Worm (Caenorhabditis elegans): ENCODE data around the gene pph-2.

pph-2 gene

ce11 chrIV:11919067-11919466 lies 41.5 kb upstream of the pph-2 start:
- no peak for TF ChIP-seq ham-2 (GFP tag; optimal IDR thresholded peaks at IDR 0.05)
- no peak for TF ChIP-seq snpc-4 (tag; optimal IDR thresholded peaks at IDR 0.05)
- TF ChIP-seq tbx-8 (GFP tag; optimal IDR thresholded peaks at IDR 0.05) = no peak
- no peak for TF ChIP-seq drap-1 (GFP tag; optimal IDR thresholded peaks at IDR 0.05)
- no peak for TF ChIP-seq sptf-1 (tag; optimal IDR thresholded peaks at IDR 0.05)
- TF ChIP-seq flh-1 (GFP tag; optimal IDR thresholded peaks at IDR 0.05) = no peak

- TF ChIP-seq tbx-8 (GFP tag; optimal IDR thresholded peaks at IDR 0.05) (no peak), unc-120 (tag; optimal IDR thresholded peaks at IDR 0.05; ENCODE audit: poor library complexity, severe bottlenecking) (no peak), unc-39 (tag; optimal IDR thresholded peaks at IDR 0.05) (no peak), mab-5 (tag; optimal IDR thresholded peaks at IDR 0.05) (no peak), sptf-1 (tag; optimal IDR thresholded peaks at IDR 0.05) (no peak), ceh-43 (GFP tag; optimal IDR thresholded peaks at IDR 0.05) (no peak), nhr-12 (tag; optimal IDR thresholded peaks at IDR 0.05) (no peak), snpc-4 (tag; optimal IDR thresholded peaks at IDR 0.05) (no peak), blmp-1 (tag; optimal IDR thresholded peaks at IDR 0.05) (no peak), drap-1 (GFP tag; optimal IDR thresholded peaks at IDR 0.05) (no peak), flh-1 (GFP tag; optimal IDR thresholded peaks at IDR 0.05) (no peak), zip-8 (tag; optimal IDR thresholded peaks at IDR 0.05) (no peak), ceh-83 (GFP tag; optimal IDR thresholded peaks at IDR 0.05) (no peak)
Measured at ce11 chrIV:11917886-11918285, 40.3 kb upstream of the pph-2 start.

DNA sequence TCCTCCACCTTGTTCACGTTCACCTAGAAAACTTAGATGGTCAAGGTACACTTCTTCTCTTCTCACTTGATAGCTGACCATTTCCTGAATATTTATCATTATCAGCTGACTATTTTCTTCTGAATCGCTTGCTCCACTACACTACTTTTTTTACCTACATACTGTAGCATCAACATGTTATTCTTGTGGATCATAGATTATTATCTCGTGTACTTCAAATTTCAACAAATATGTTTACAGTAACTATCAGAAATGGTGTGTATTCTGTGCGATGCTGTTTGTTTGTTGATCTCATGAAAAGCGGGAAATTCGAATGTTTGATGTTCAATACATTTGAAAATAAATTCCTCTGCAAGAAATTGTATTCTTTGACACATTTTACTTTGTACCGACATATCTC lies 39.3 kb upstream of the pph-2 start, which contains the start of gene ZK822.10:
Gene ZK822.10, plus strand, starts transcription at position 231 of the 400 bp plus-strand sequence.
- TF ChIP-seq flh-1 (GFP tag; optimal IDR thresholded peaks at IDR 0.05) = no peak
- no peak for TF ChIP-seq snpc-4 (tag; optimal IDR thresholded peaks at IDR 0.05)
- TF ChIP-seq bed-3 (GFP tag; optimal IDR thresholded peaks at IDR 0.05) = no peak
- TF ChIP-seq sem-2 (GFP tag; optimal IDR thresholded peaks at IDR 0.05) = no peak
- TF ChIP-seq unc-120 (tag; optimal IDR thresholded peaks at IDR 0.05; ENCODE audit: poor library complexity, severe bottlenecking) = no peak
- TF ChIP-seq ceh-39 (tag; optimal IDR thresholded peaks at IDR 0.05) = no peak
- TF ChIP-seq mab-5 (tag; optimal IDR thresholded peaks at IDR 0.05) = no peak
- no peak for TF ChIP-seq tbx-8 (GFP tag; optimal IDR thresholded peaks at IDR 0.05)
- no peak for TF ChIP-seq mep-1 (tag; optimal IDR thresholded peaks at IDR 0.05)
- no peak for TF ChIP-seq ceh-43 (GFP tag; optimal IDR thresholded peaks at IDR 0.05)
- TF ChIP-seq elt-3 (tag; optimal IDR thresholded peaks at IDR 0.05) = no peak
- no peak for TF ChIP-seq ceh-83 (GFP tag; optimal IDR thresholded peaks at IDR 0.05)

ce11 chrIV:11915768-11916453 lies 38.3 kb upstream of the pph-2 start, which contains the start of gene ZK822.9:
TSS of gene ZK822.9 (plus strand) at chrIV:11915947.
- TF ChIP-seq unc-120 (tag; optimal IDR thresholded peaks at IDR 0.05; ENCODE audit: poor library complexity, severe bottlenecking) (no peak), bed-3 (GFP tag; optimal IDR thresholded peaks at IDR 0.05) (no peak), nhr-237 (tag; optimal IDR thresholded peaks at IDR 0.05) (no peak), M03D4.4 (tag; optimal IDR thresholded peaks at IDR 0.05) (no peak), nhr-28 (tag; optimal IDR thresholded peaks at IDR 0.05) (no peak), blmp-1 (tag; optimal IDR thresholded peaks at IDR 0.05) (no peak), unc-62 (GFP tag; optimal IDR thresholded peaks at IDR 0.05) (no peak), ham-2 (GFP tag; optimal IDR thresholded peaks at IDR 0.05) (no peak), lin-13 (tag; optimal IDR thresholded peaks at IDR 0.05) (no peak), ceh-83 (GFP tag; optimal IDR thresholded peaks at IDR 0.05) (no peak), ceh-43 (GFP tag; optimal IDR thresholded peaks at IDR 0.05) (no peak), mep-1 (tag; optimal IDR thresholded peaks at IDR 0.05) (no peak), sem-2 (GFP tag; optimal IDR thresholded peaks at IDR 0.05) (no peak), unc-39 (tag; optimal IDR thresholded peaks at IDR 0.05) (no peak), snpc-4 (tag; optimal IDR thresholded peaks at IDR 0.05) (no peak), sptf-1 (tag; optimal IDR thresholded peaks at IDR 0.05) (no peak), zip-8 (tag; optimal IDR thresholded peaks at IDR 0.05) (no peak), cnd-1 (tag; optimal IDR thresholded peaks at IDR 0.05) (no peak)

DNA sequence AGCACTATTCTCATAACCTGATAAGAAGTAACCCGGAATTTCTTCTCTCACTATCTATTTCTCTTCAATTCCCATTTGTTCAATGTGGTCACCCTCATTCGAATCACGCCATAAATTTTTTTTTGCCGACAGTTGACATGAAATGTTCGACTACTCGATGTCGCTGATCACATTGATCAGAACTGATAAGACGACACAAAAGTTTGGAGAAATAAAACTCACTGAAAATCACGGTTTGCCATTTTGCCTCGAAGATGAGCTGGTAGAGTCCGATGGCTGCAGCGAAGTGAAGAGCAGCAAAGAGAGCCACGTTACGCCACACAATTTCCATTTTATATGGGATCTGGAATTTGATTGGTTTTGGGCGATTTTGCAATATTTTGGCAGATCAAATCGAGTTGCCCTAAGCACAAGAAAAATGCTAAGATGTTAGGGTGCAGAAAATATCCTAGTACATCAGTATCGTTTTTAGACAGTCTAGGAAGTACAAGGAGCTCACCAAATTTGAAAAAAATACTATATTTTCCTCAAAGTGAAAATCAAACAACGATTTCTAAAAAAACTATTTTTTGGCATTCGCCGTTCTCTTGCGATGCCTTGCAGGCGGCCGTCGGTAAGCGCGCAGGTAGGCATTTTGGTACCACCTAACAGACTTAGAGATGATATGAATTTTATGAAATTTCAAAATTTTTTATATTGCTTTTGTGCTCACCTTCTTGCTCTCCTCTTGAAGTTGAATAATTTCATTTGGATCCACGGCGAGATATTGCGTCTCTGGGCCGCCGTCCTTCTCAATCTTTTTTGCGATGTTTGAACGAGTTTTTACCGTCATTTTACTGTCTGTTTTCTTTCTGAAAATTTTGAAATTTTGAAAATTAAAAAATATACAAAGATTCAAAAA lies 37.5 kb upstream of the pph-2 start, which contains the start of gene fat-6:
Gene fat-6, minus strand, starts transcription at position 851 of the 901 bp plus-strand sequence.
- no peak for TF ChIP-seq mls-2 (tag; optimal IDR thresholded peaks at IDR 0.05)
